Worm (Caenorhabditis elegans) whole organism, L2 larva: ENCODE results near the gene sru-16.
A peak's percentile ranks its signal among the peaks of the same experiment; 100 is the strongest.
"Not testable (repeated sequence)": the region's sequence is repeated elsewhere in the genome, so short reads cannot be mapped to it uniquely, and the experiment has no call there.

Experiments used
- C34F6.9 ChIP-seq: fragments of 150-350 bp; optimal IDR thresholded peaks from 2 replicates; lab custom pipeline; 2014; ENCODE audit warnings: missing biosample characterization, missing genetic modification characterization
- Y55F3AM.14 ChIP-seq: fragments of 200-800 bp; sonication (Bioruptor generic); optimal IDR thresholded peaks from 2 replicates; lab custom pipeline; 2018; ENCODE audit warnings: mild to moderate bottlenecking, missing genetic modification characterization, missing compliant biosample characterization
- ZK546.5 ChIP-seq: sonication (generic microtip); optimal IDR thresholded peaks from 2 replicates; lab custom pipeline; 2017; ENCODE audit warnings: missing biosample characterization, missing genetic modification characterization
- alr-1 ChIP-seq: fragments of 150-350 bp; optimal IDR thresholded peaks from 2 replicates; lab custom pipeline; 2014; ENCODE audit warnings: missing biosample characterization, missing genetic modification characterization
- aly-2 ChIP-seq: fragments of 150-350 bp; optimal IDR thresholded peaks from 2 replicates; lab custom pipeline; 2014; ENCODE audit warnings: missing biosample characterization, missing genetic modification characterization
- crh-2 ChIP-seq: sonication (generic microtip); optimal IDR thresholded peaks from 2 replicates; lab custom pipeline; 2017; ENCODE audit warnings: missing biosample characterization, missing genetic modification characterization
- dmd-4 ChIP-seq: sonication (generic microtip); optimal IDR thresholded peaks from 2 replicates; lab custom pipeline; 2017; ENCODE audit warnings: missing biosample characterization, missing genetic modification characterization
- elt-1 ChIP-seq: fragments of 150-350 bp; optimal IDR thresholded peaks from 2 replicates; lab custom pipeline; 2014; ENCODE audit warnings: missing biosample characterization, missing genetic modification characterization
- elt-3 ChIP-seq: sonication (generic microtip); optimal IDR thresholded peaks from 2 replicates; lab custom pipeline; 2017; ENCODE audit warnings: missing biosample characterization, missing genetic modification characterization
- fos-1 ChIP-seq: fragments of 150-350 bp; optimal IDR thresholded peaks from 2 replicates; lab custom pipeline; 2014; ENCODE audit warnings: missing biosample characterization, missing genetic modification characterization
- gmeb-1 ChIP-seq: fragments of 150-350 bp; optimal IDR thresholded peaks from 2 replicates; lab custom pipeline; 2014; ENCODE audit warnings: missing biosample characterization, missing genetic modification characterization
- lin-11 ChIP-seq: fragments of 150-350 bp; sonication (generic microtip); optimal IDR thresholded peaks from 2 replicates; lab custom pipeline; 2014; ENCODE audit warnings: missing biosample characterization, missing genetic modification characterization, inconsistent platforms, mixed read lengths
- lin-13 ChIP-seq: fragments of 150-350 bp; optimal IDR thresholded peaks from 2 replicates; lab custom pipeline; 2014; ENCODE audit warnings: missing biosample characterization, missing genetic modification reagents, missing genetic modification characterization
- lsy-2 ChIP-seq, 2 experiments: fragments of 150-350 bp in 1 of 2; sonication (generic microtip) in 1 of 2; optimal IDR thresholded peaks; 2 replicates each; lab custom pipeline; 2014 to 2017; ENCODE audit warnings: missing biosample characterization in 2 of 2, missing genetic modification characterization in 2 of 2
- mab-5 ChIP-seq: fragments of 150-350 bp; optimal IDR thresholded peaks from 2 replicates; lab custom pipeline; 2014; ENCODE audit warnings: missing biosample characterization, missing genetic modification characterization
- nhr-10 ChIP-seq: sonication (generic microtip); optimal IDR thresholded peaks from 2 replicates; lab custom pipeline; 2017; ENCODE audit warnings: missing biosample characterization, missing genetic modification characterization
- nhr-129 ChIP-seq: fragments of 150-350 bp; optimal IDR thresholded peaks from 2 replicates; lab custom pipeline; 2014; ENCODE audit warnings: missing biosample characterization, missing genetic modification characterization
- nhr-21 ChIP-seq: fragments of 150-350 bp; optimal IDR thresholded peaks from 2 replicates; lab custom pipeline; 2014; ENCODE audit warnings: missing biosample characterization, missing genetic modification characterization
- nhr-23 ChIP-seq: fragments of 150-350 bp; optimal IDR thresholded peaks from 2 replicates; lab custom pipeline; 2014; ENCODE audit warnings: missing biosample characterization, missing genetic modification reagents, missing genetic modification characterization
- nhr-237 ChIP-seq: fragments of 150-350 bp; optimal IDR thresholded peaks from 2 replicates; lab custom pipeline; 2014; ENCODE audit warnings: missing biosample characterization, missing genetic modification characterization
- nhr-6 ChIP-seq: fragments of 150-350 bp; optimal IDR thresholded peaks from 2 replicates; lab custom pipeline; 2014; ENCODE audit warnings: missing biosample characterization, missing genetic modification characterization
- peb-1 ChIP-seq: fragments of 150-350 bp; optimal IDR thresholded peaks from 2 replicates; lab custom pipeline; 2014; ENCODE audit warnings: missing biosample characterization, missing genetic modification characterization
- skn-1 ChIP-seq: sonication (generic microtip); optimal IDR thresholded peaks from 2 replicates; lab custom pipeline; 2017; ENCODE audit warnings: missing biosample characterization, missing genetic modification characterization
- sma-3 ChIP-seq: sonication (generic microtip); optimal IDR thresholded peaks from 2 replicates; lab custom pipeline; 2016; ENCODE audit warnings: missing genetic modification reagents, missing genetic modification characterization, missing compliant biosample characterization
- snpc-4 ChIP-seq: fragments of 150-350 bp; optimal IDR thresholded peaks from 2 replicates; lab custom pipeline; 2014; ENCODE audit warnings: missing biosample characterization, missing genetic modification characterization
- unc-55 ChIP-seq: fragments of 150-350 bp; sonication (generic microtip); optimal IDR thresholded peaks from 3 replicates; lab custom pipeline; 2014; ENCODE audit warnings: missing biosample characterization, missing genetic modification reagents, missing genetic modification characterization
- unc-62 ChIP-seq: fragments of 150-350 bp; optimal IDR thresholded peaks from 2 replicates; lab custom pipeline; 2014; ENCODE audit warnings: missing biosample characterization, missing genetic modification reagents, missing genetic modification characterization
- zag-1 ChIP-seq: fragments of 150-350 bp; optimal IDR thresholded peaks from 2 replicates; lab custom pipeline; 2014; ENCODE audit warnings: missing biosample characterization, missing genetic modification characterization
- ztf-1 ChIP-seq: fragments of 200-800 bp; sonication (Bioruptor generic); conservative IDR thresholded peaks from 2 replicates; pipeline ENCODE4 v1.3.6; 2022; ENCODE audit warnings: missing genetic modification characterization, missing compliant biosample characterization
- ztf-11 ChIP-seq: sonication (generic microtip); optimal IDR thresholded peaks from 2 replicates; lab custom pipeline; 2017; ENCODE audit warnings: missing biosample characterization, missing genetic modification characterization

The sru-16 gene

DNA sequence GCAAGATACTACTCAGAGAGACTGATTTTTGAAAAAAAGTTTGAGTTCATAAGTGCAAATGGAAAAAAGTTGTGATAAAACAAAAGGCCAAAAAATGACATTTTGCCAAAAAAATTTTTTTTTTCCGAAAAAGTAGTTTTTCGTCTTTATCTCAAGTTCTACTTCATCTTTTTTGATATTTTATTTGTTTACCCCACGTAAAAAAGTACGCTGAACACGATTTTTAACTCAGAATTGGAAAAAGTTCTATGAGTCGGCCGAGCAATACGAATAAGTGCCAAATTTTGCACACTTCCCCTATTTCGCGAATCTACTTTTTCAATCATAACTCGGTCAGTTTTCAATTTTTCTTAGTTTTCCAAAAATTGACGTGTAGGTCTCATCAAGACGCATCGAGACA lies at the start of gene sru-16:
sru-16 (plus strand) TSS at position 301 of the 400 bp plus-strand sequence.
- TF ChIP-seq lin-11, ZK546.5, nhr-23 (tag; lab: Kevin White, UChicago): not testable (repeated sequence)

DNA sequence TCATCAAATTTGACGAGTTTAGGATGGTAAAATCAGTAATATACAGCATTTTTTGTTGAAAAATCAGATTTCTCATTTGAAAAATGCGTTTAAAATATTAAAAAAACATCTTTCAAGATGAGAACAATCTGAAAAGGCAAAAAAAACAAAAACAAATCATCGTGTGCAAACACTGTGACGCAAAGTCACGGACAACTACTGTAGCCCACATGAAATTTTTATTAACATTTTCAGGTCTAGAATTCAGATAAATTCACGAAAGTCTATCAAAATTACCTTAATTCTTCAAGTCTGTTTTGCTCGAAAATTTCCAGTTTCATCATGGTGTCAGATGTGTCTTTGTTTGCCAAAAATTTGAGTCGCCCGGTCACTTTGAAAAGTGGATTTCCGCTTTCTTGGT lies 40.2 kb upstream of the sru-16 start:
- TF ChIP-seq ZK546.5 (tag; lab: Kevin White, UChicago) (no peak), lsy-2 (tag; optimal IDR thresholded peaks at IDR 0.05; lab: Kevin White, UChicago) (peak; percentile 5 to 84)

DNA sequence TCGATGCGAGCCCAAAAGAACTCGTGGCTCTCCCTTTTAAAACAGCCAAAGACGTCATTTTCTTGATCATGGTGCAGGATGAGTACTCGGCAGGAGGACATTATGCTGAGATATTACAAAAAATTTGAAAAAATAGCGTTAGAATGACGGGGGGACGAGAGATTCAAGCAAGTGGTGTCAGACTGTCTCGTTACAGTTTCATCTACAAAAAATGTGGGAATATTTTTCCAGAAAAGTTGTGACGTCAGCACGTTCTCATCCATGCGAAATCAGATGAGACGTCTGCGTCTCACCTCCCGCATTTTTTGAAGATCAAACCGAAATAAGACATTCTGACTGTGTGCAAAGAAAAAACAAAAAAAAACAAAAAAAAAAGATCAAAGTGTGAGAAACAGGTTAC lies 38.9 kb upstream of the sru-16 start, which contains the start of gene rsd-2:
rsd-2 (minus strand) TSS at position 101 of the 400 bp plus-strand sequence.
- no peak for TF ChIP-seq unc-55
- TF ChIP-seq alr-1 (tag; lab: Kevin White, UChicago) = no peak
- no peak for TF ChIP-seq nhr-10 (tag; lab: Kevin White, UChicago)

DNA sequence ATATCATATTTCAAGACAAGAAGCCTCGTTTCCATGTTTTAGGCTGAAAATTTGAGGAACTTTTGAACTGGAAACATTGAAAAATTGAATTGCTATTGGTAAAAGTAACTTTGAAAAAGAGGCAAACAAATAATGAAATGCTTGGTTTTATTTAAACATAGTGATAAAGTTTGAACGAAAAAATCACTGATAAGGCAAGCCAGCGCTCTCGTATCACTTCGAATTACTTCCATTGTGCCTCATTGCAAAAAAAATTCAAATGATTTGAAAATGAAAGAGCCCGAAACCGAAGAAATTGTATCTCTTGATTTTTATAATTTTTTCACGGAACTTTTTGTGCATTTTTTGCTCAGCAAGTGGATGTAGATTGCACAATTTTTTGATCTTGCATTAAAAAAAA lies 30.9 kb upstream of the sru-16 start, which contains the start of gene F52G2.3:
F52G2.3 (minus strand) TSS at position 43 of the 400 bp plus-strand sequence.
- TF ChIP-seq Y55F3AM.14 (GFP tag; lab: Kevin White, UChicago) = no peak
- TF ChIP-seq fos-1 (tag; lab: Kevin White, UChicago) = peak; percentile 65

DNA sequence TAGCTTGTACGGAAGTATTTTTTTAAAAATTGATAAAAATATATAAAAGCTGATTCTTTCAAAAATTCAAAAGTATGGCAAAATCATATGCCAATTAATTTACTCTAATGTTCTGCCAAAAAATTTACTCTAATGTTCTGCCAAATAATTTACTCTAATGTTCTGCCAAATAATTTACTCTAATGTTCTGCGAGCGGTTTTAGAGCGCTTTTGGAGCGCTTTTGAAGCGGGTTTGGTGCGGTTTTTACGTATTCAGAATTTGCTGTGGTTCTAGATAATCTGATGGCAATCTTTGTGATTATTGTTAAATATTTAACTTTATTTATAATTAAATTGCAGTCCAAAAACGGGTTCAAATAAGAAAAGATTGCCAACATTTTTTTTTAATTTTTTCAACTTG lies 29.7 kb upstream of the sru-16 start:
- no peak for TF ChIP-seq snpc-4
- TF ChIP-seq Y55F3AM.14 (GFP tag; lab: Kevin White, UChicago) = no peak
- TF ChIP-seq ztf-11 (tag; lab: Kevin White, UChicago) = no peak
- no peak for TF ChIP-seq lin-13 (GFP tag; lab: Kevin White, UChicago)
- no peak for TF ChIP-seq nhr-237 (tag; lab: Kevin White, UChicago)
- no peak for TF ChIP-seq nhr-129 (tag; lab: Kevin White, UChicago)
- TF ChIP-seq crh-2 (tag; lab: Kevin White, UChicago) = no peak
- no peak for TF ChIP-seq peb-1 (tag; lab: Kevin White, UChicago)
- no peak for TF ChIP-seq C34F6.9 (tag; lab: Kevin White, UChicago)
- TF ChIP-seq lsy-2 (tag; optimal IDR thresholded peaks at IDR 0.05; lab: Kevin White, UChicago) = no peak
- TF ChIP-seq sma-3 = no peak
- TF ChIP-seq ZK546.5 (tag; lab: Kevin White, UChicago) = no peak
- TF ChIP-seq aly-2 (tag; lab: Kevin White, UChicago) = no peak
- no peak for TF ChIP-seq skn-1 (tag; lab: Kevin White, UChicago)
- TF ChIP-seq zag-1 (tag; lab: Kevin White, UChicago) = no peak
- no peak for TF ChIP-seq nhr-21 (tag; lab: Kevin White, UChicago)
- no peak for TF ChIP-seq unc-62 (GFP tag; lab: Kevin White, UChicago)
- TF ChIP-seq nhr-6 = no peak
- no peak for TF ChIP-seq dmd-4 (tag; lab: Kevin White, UChicago)

DNA sequence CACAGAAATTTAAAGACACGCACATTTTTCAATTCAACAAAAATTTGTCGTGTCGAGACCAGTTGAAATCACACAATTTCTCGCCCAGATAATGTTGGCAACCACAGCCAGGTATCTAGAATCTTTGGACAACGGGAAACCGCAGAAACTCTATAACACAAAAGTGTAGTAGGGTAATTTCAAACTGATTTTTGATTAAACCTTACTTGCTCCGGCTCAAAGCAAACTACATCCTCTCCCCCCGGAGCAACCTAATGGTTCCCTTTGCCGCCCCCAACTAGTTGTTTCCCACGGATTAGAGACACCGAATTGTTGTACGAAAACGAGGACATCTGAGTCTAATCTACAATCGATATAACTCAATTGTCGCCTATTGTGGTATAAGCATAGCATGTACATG lies 24.7 kb upstream of the sru-16 start:
- no peak for TF ChIP-seq C34F6.9 (tag; lab: Kevin White, UChicago)
- TF ChIP-seq nhr-23 (tag; lab: Kevin White, UChicago) = no peak
- 0 out of 2 replicates have a peak, but pooled peaks have one; percentile 59 for TF ChIP-seq ztf-1 (GFP tag; lab: Robert Waterston, UW)

DNA sequence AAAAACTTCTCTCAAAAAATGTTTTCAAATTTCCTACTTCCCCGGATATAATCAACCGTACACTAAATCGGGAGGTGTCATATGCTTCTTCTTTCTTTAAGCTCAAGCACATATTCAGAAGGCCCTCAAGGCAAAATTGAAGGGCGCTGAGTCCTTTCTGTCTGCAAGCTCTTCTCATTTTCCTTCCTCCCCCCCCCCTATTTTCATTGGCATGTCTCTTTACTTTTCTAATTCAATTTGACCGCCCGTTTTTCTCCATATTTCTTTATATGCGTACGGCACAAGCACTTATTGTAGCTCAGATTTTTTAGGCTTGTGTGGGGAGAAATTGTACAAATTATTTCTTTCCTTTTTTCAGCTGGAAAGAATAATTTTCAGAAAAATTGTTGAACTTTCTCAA lies 23.5 kb upstream of the sru-16 start:
- no peak for TF ChIP-seq elt-1 (tag; lab: Kevin White, UChicago)
- no peak for TF ChIP-seq sma-3
- TF ChIP-seq mab-5 (tag; lab: Kevin White, UChicago) = no peak
- TF ChIP-seq gmeb-1 = no peak
- TF ChIP-seq nhr-21 (tag; lab: Kevin White, UChicago) = no peak
- TF ChIP-seq lin-11 (tag; lab: Kevin White, UChicago) = no peak
- no peak for TF ChIP-seq elt-3 (tag; lab: Kevin White, UChicago)
